Worm (Caenorhabditis elegans): ENCODE data around the gene T23B7.3.
"Not testable (repeated sequence)": the region's sequence is repeated elsewhere in the genome, so short reads cannot be mapped to it uniquely, and the experiment has no call there.

T23B7.3 gene

DNA sequence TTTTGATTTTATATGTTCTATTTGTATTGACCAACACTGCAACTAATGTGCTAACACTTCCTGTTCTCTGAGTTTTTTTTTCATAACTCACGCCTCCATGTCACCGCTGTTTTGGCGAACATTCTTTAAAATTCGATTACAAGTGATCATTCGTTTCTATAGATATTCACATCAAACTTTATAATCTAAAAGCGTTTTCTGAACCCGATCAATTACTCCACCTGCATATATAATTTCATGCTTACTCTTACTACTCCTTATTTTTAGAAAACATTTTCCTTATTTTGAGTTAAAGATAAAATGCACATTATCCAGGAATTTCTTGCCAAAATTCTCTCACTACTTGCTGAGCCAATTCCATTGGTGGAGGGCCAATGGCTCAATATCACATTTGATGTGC, 36.0 kb downstream of the T23B7.3 start, which contains the start of gene R05F9.7:
Gene R05F9.7 (plus strand): TSS at position 301 of the 400 bp plus-strand sequence.
- TF ChIP-seq med-1 (GFP tag; optimal IDR thresholded peaks at IDR 0.05; ENCODE audit: insufficient read depth) (no peak), ref-1 (GFP tag; conservative IDR thresholded peaks at IDR 0.05) (no peak), T22C8.4 (GFP tag; IDR thresholded peaks at IDR 0.05) (no peak), ztf-29 (GFP tag; IDR thresholded peaks at IDR 0.05) (no peak), ztf-23 (GFP tag; IDR thresholded peaks at IDR 0.05) (no peak), klf-2 (GFP tag; conservative IDR thresholded peaks at IDR 0.05) (no peak), cog-1 (tag; optimal IDR thresholded peaks at IDR 0.05) (no peak), tab-1 (GFP tag; IDR thresholded peaks at IDR 0.05) (no peak), flt-1 (GFP tag; IDR thresholded peaks at IDR 0.05) (no peak)

DNA sequence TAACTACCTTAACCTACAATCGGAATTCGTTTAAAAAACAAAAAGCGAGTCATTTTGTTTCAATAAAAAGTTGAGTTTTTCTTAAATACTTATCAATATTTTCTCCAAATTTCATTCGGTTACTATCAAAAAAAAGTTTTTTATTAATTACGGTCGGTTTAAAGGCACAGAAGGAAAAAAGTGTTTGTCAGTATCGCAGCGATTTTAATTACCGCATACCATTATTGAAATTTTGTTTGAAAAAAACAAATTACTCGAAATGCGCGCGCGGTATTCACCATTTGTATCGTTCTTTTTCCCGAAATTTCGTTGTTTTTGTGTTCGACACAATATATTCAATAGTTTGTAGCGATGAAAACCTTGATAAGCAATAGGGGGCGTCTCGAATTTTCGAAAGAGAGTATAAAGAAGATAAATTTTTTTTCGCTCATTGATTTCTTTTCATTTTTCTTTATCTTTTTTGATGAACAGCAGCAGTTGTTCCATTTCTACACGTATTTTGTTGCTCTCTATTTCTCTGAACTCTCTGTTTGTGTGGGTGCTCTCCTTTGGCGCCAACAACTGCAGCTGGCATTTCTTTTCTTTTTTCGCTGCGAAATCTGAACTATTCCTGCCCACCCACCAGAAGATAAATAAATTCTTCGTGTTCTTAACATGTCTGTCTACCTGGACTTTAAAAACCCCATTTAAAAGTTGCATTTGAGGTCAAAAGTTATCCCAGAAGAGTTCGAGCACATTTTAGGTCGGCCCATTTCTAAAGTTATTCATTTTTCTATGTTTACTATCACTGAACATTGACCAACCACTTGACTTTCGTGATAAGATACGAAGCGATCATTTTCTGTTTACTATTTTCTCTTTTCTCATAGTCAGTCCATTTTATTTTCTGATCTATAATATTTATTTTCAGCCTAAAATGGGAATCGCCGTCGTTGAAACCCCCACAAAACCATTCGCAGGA, 38.8 kb downstream of the T23B7.3 start, which contains the start of gene pgm-1:
Gene pgm-1 (plus strand): TSS at position 911 of the 961 bp plus-strand sequence.
- TF ChIP-seq ref-1 (GFP tag; conservative IDR thresholded peaks at IDR 0.05) (no peak), T22C8.4 (GFP tag; IDR thresholded peaks at IDR 0.05) (no peak), ztf-29 (GFP tag; IDR thresholded peaks at IDR 0.05) (no peak), klf-2 (GFP tag; conservative IDR thresholded peaks at IDR 0.05) (no peak), ztf-23 (GFP tag; IDR thresholded peaks at IDR 0.05) (no peak), tab-1 (GFP tag; IDR thresholded peaks at IDR 0.05) (no peak), cog-1 (tag; optimal IDR thresholded peaks at IDR 0.05) (no peak), flt-1 (GFP tag; IDR thresholded peaks at IDR 0.05) (no peak), med-1 (GFP tag; optimal IDR thresholded peaks at IDR 0.05; ENCODE audit: insufficient read depth) (no peak)

DNA sequence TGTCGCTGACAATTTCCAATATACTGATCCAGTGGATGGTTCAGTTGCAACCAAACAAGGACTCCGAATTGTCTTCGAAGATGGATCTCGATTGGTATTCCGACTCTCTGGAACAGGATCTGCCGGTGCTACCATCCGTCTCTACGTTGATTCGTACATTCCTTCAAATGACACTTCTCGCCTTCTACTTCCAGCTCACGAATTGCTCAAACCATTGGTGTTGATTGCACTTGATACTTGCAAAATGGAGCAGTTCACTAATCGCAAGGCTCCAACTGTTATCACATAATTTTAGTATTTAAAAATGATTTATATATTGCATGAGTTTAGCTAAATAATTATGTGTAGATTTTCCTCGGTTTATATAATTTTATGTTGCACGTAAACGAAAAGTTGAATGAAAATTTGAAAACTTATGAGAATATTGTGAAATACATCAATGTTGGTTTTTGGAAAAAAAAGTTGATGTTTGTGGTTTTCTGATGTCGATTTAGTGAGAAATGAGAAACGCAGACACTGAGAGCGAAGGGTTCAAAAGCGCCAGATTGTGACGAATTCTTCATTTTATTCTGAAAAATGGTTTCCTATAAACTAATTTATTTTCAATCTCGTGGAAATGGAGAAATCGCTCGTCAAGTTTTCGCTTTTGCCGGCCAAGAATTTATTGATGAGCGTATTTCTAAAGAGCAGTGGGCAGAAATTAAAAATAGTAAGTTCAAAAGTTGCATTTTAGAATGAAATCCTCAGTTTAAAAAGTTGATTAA, 41.2 kb downstream of the T23B7.3 start, which contains the start of gene gst-9:
Gene gst-9 (plus strand): TSS at position 574 of the 764 bp plus-strand sequence.
- no peak for TF ChIP-seq tab-1 (GFP tag; IDR thresholded peaks at IDR 0.05)
- no peak for TF ChIP-seq ztf-23 (GFP tag; IDR thresholded peaks at IDR 0.05)
- TF ChIP-seq med-1 (GFP tag; optimal IDR thresholded peaks at IDR 0.05; ENCODE audit: insufficient read depth): no peak
- TF ChIP-seq klf-2 (GFP tag; conservative IDR thresholded peaks at IDR 0.05): no peak
- TF ChIP-seq ztf-29 (GFP tag; IDR thresholded peaks at IDR 0.05): no peak
- no peak for TF ChIP-seq flt-1 (GFP tag; IDR thresholded peaks at IDR 0.05)
- no peak for TF ChIP-seq cog-1 (tag; optimal IDR thresholded peaks at IDR 0.05)
- no peak for TF ChIP-seq ref-1 (GFP tag; conservative IDR thresholded peaks at IDR 0.05)
- no peak for TF ChIP-seq T22C8.4 (GFP tag; IDR thresholded peaks at IDR 0.05)

DNA sequence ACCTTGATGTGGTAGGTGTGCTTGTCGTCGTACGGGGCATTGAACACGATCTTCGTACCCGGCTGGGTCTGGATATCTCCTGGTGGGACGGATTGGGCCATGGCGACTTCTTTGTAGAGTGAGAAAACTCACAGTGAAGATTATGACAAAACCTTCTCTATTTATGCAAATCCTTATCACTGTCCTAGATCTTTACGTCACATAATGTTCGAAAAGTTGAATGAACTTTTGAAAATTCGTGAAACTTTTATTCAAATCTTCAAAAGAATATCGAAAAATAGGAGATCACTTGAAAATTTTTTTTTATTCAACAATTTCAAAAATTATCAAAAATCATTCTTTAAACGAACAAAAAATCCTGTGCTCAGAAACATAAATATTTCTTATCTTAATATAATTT, 42.6 kb downstream of the T23B7.3 start, which contains the start of gene msp-33:
Gene msp-33 (minus strand): TSS at position 101 of the 400 bp plus-strand sequence.
- TF ChIP-seq med-1 (GFP tag; optimal IDR thresholded peaks at IDR 0.05; ENCODE audit: insufficient read depth): no peak
- no peak for TF ChIP-seq ztf-29 (GFP tag; IDR thresholded peaks at IDR 0.05)
- TF ChIP-seq ref-1 (GFP tag; conservative IDR thresholded peaks at IDR 0.05): no peak

DNA sequence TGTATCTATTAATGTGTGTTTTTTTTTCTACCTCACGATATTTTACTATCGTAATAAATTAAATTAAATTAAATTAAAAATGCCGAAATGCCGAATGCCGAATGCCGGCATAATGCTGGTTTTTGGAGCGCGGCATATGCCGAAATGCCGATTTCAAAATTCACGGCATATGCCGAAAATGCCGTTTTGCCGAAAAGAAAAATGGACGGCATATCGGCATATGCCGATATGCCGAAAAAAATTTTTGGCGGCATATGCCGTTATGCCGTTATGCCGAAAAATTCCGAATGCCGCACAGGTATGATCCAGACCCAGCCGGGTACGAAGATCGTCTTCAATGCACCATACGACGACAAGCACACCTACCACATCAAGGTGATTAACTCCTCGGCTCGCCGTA, 48.5 kb downstream of the T23B7.3 start, which contains the start of gene msp-32:
Gene msp-32 (plus strand): TSS at position 301 of the 400 bp plus-strand sequence.
- not testable (repeated sequence) for TF ChIP-seq med-1 (GFP tag; optimal IDR thresholded peaks at IDR 0.05; ENCODE audit: insufficient read depth); ref-1 (GFP tag; conservative IDR thresholded peaks at IDR 0.05); T22C8.4 (GFP tag; IDR thresholded peaks at IDR 0.05)
